Fruit fly (Drosophila melanogaster) whole organism, pupa: Measurements from ENCODE around the gene Frmd5.

ENCODE experiments used
- CG10348 ChIP-seq: fragments of 200-800 bp; sonication (Bioruptor generic); IDR thresholded peaks from 2 replicates; pipeline ENCODE4 v1.3.6; 2022; ENCODE audit warnings: missing biosample characterization, missing genetic modification characterization
- CG12605 ChIP-seq: fragments of 200-800 bp; sonication (Bioruptor generic); IDR thresholded peaks from 2 replicates; pipeline ENCODE4 v1.3.6; 2022; ENCODE audit warnings: missing biosample characterization, missing genetic modification characterization
- CG13204 ChIP-seq: fragments of 200-800 bp; sonication (Bioruptor generic); optimal IDR thresholded peaks from 2 replicates; lab custom pipeline; 2018; ENCODE audit warnings: missing biosample characterization, mild to moderate bottlenecking, missing genetic modification characterization, moderate library complexity
- CG14655 ChIP-seq: fragments of 200-800 bp; sonication (Bioruptor generic); optimal IDR thresholded peaks from 3 replicates; lab custom pipeline; 2017; ENCODE audit warnings: mild to moderate bottlenecking, missing biosample characterization, missing genetic modification reagents, missing genetic modification characterization
- CG15710 ChIP-seq: fragments of 200-800 bp; sonication (Bioruptor generic); optimal IDR thresholded peaks from 2 replicates; lab custom pipeline; 2018; ENCODE audit warnings: missing biosample characterization, mild to moderate bottlenecking, missing genetic modification characterization, moderate library complexity
- CG17806 ChIP-seq: fragments of 200-800 bp; sonication (Bioruptor generic); optimal IDR thresholded peaks from 2 replicates; lab custom pipeline; 2018; ENCODE audit warnings: missing biosample characterization, mild to moderate bottlenecking, missing genetic modification characterization, moderate library complexity
- CG32121 ChIP-seq: fragments of 200-800 bp; sonication (Bioruptor generic); IDR thresholded peaks from 2 replicates; pipeline ENCODE4 v1.3.6; 2022; ENCODE audit warnings: missing biosample characterization, missing genetic modification characterization
- CG34367 ChIP-seq: fragments of 200-800 bp; sonication (Bioruptor generic); optimal IDR thresholded peaks from 2 replicates; lab custom pipeline; 2018; ENCODE audit warnings: missing biosample characterization, mild to moderate bottlenecking, missing genetic modification characterization
- CG4496 ChIP-seq: fragments of 200-800 bp; sonication (Bioruptor generic); IDR thresholded peaks from 3 replicates; pipeline ENCODE4 v1.3.6; 2022; ENCODE audit warnings: missing biosample characterization, missing genetic modification characterization
- CG8159 ChIP-seq: fragments of 200-800 bp; sonication (Bioruptor generic); optimal IDR thresholded peaks from 3 replicates; lab custom pipeline; 2018; ENCODE audit warnings: missing biosample characterization, mild to moderate bottlenecking, missing genetic modification characterization, moderate library complexity
- CG8301 ChIP-seq: fragments of 200-800 bp; sonication (Bioruptor generic); optimal IDR thresholded peaks from 2 replicates; lab custom pipeline; 2018; ENCODE audit warnings: missing biosample characterization, mild to moderate bottlenecking, missing genetic modification characterization
- CG9948 ChIP-seq: fragments of 200-800 bp; sonication (Bioruptor generic); optimal IDR thresholded peaks from 2 replicates; lab custom pipeline; 2018; ENCODE audit warnings: missing biosample characterization, mild to moderate bottlenecking, missing genetic modification characterization, moderate library complexity
- D1 ChIP-seq: fragments of 200-800 bp; sonication (Bioruptor generic); optimal IDR thresholded peaks from 2 replicates; lab custom pipeline; 2018; ENCODE audit warnings: missing biosample characterization, mild to moderate bottlenecking, missing genetic modification characterization, moderate library complexity
- EcR ChIP-seq: fragments of 200-800 bp; sonication (Bioruptor generic); optimal IDR thresholded peaks from 3 replicates; lab custom pipeline; 2019; ENCODE audit warnings: missing biosample characterization, missing genetic modification characterization, mild to moderate bottlenecking, moderate library complexity, missing genetic modification reagents
- Ets98B ChIP-seq: fragments of 200-800 bp; sonication (Bioruptor generic); IDR thresholded peaks from 2 replicates; pipeline ENCODE4 v1.3.6; 2022; ENCODE audit warnings: missing biosample characterization, missing genetic modification characterization
- Pif1A ChIP-seq: fragments of 200-800 bp; sonication (Bioruptor generic); optimal IDR thresholded peaks from 3 replicates; lab custom pipeline; 2016; ENCODE audit warnings: missing biosample characterization, missing genetic modification characterization
- Pif1B ChIP-seq: fragments of 200-800 bp; sonication (Bioruptor generic); optimal IDR thresholded peaks from 3 replicates; lab custom pipeline; 2016; ENCODE audit warnings: missing biosample characterization, missing genetic modification characterization
- Snoo ChIP-seq: fragments of 200-800 bp; sonication (Bioruptor generic); optimal IDR thresholded peaks from 3 replicates; lab custom pipeline; 2017; ENCODE audit warnings: missing biosample characterization, mild to moderate bottlenecking, missing genetic modification characterization, inconsistent platforms
- fd96Ca ChIP-seq: fragments of 200-800 bp; sonication (Bioruptor generic); IDR thresholded peaks from 3 replicates; pipeline ENCODE4 v1.3.6; 2022; ENCODE audit warnings: missing biosample characterization, missing genetic modification characterization
- gl ChIP-seq: fragments of 200-800 bp; sonication (Bioruptor generic); optimal IDR thresholded peaks from 2 replicates; lab custom pipeline; 2018; ENCODE audit warnings: missing biosample characterization, mild to moderate bottlenecking, missing genetic modification characterization
- rn ChIP-seq: fragments of 200-800 bp; sonication (Bioruptor generic); IDR thresholded peaks from 2 replicates; pipeline ENCODE4 v1.3.6; 2022; ENCODE audit warnings: missing biosample characterization, missing genetic modification characterization

Gene Frmd5

DNA sequence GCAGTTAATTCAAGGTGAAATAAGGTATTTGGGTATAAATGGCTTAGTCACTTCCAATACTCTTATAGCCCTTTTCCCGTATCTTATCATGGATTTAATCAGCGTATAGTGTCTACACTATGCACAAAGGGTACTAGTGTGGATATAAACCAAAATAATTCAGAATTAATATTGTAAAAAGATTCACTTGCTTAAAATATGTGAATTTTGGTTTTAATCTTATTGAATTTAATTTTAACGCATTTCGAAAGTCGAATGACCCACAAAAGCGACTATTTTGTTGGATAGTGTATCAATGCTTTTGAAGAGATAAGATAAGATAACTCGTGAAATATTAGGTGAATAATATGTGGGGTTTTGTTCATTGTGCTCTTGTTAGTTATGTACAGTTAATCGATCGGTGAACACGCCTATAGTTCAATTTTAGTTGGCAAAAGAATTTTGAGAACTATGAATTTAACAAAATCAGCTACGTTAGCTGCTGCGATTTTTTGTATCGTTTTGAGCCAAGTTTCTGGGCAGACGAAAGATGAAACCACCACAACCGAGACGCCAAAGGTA, 37.7 kb downstream of the Frmd5 start, which contains the start of gene CG5096:
Gene CG5096 (plus strand): TSS at position 374 of the 561 bp plus-strand sequence.
- TF ChIP-seq CG14655 (GFP tag; lab: Kevin White, UChicago) (no peak), CG17806 (tag; lab: Kevin White, UChicago) (peak; percentile 60), CG9948 (tag; lab: Kevin White, UChicago) (peak; percentile 32), gl (tag; lab: Kevin White, UChicago) (no peak), CG34367 (tag; lab: Kevin White, UChicago) (peak; percentile 3), CG15710 (peak; percentile 53), rn (GFP tag; lab: Robert Waterston, UW) (no peak), CG32121 (GFP tag; lab: Robert Waterston, UW) (peak; percentile 41; the same call in 1 of the 2 replicates), Snoo (peak; percentile 54), CG4496 (GFP tag; lab: Robert Waterston, UW) (peak; percentile 72), Ets98B (peak; percentile 37)

DNA sequence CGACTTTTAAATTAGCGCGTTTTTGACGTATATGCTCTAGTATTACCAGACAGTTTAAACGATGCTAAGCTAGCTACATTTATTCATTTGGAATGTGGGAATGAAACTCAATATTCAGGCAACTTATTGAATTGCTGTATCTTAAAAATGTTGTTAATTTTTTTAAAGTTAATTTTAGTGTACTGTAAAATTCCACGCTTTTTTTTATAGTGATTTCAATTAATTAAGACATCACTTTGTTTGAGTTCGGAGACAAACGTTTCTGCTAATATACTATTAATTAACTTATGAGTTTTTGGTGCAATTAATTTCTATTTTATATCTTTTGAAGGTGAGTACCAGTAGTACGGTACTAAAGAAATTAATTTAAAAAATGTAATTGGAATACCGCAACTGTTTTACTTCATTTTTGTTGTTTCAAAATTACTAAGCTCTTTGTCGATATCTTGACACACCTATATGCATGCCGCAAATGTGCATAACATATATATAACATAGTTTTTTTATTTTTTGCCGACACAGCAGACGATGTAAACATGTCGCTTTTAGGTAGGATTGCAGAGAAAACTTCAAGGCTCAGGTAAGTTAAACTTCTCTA, 42.1 kb downstream of the Frmd5 start, which contains the start of the genes Cdk1 and mRpS7:
Gene Cdk1 (minus strand): TSS at position 55 of the 598 bp plus-strand sequence.
Gene mRpS7 (plus strand): TSS at position 455 of the 598 bp plus-strand sequence.
- TF ChIP-seq Pif1B (GFP tag; lab: Kevin White, UChicago) (no peak), CG10348 (GFP tag; lab: Robert Waterston, UW) (no peak), fd96Ca (GFP tag; lab: Robert Waterston, UW) (no peak), gl (tag; lab: Kevin White, UChicago) (no peak), CG8159 (tag; lab: Kevin White, UChicago) (peak; percentile 73), rn (GFP tag; lab: Robert Waterston, UW) (no peak), D1 (no peak), CG34367 (tag; lab: Kevin White, UChicago) (peak; percentile 43), CG12605 (GFP tag; lab: Robert Waterston, UW) (no peak; the same call in 1 of the 2 replicates), Pif1A (GFP tag; lab: Kevin White, UChicago) (peak; percentile 39), CG15710 (peak; percentile 61), CG14655 (GFP tag; lab: Kevin White, UChicago) (no peak), EcR (GFP tag; lab: Kevin White, UChicago) (no peak), CG9948 (tag; lab: Kevin White, UChicago) (peak; percentile 71), Snoo (peak; percentile 62), CG8301 (tag; lab: Kevin White, UChicago) (peak; percentile 55), CG13204 (no peak), CG32121 (GFP tag; lab: Robert Waterston, UW) (peak; percentile 45; the same call in 1 of the 2 replicates), CG4496 (GFP tag; lab: Robert Waterston, UW) (peak; percentile 70; the same call in 2 of the 3 replicates), Ets98B (peak; percentile 46), CG17806 (tag; lab: Kevin White, UChicago) (peak; percentile 66)

DNA sequence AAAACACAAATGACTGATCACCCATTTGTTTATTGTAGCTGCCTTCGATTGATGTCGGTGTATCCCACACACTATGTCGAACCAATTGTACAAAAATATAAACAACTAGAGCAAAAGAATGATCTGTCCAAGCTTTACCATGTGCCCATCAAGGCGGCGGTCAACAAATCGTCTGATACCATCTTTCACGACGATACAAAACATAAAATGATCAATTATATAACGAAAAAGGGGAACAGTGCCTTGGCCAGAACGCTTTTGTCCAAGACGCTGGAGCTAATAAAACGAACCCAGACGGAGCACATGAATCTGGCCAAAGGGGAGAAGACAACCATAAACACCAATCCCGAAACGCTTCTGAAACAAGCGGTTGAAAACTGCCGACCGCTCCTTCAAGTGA, 42.6 kb downstream of the Frmd5 start:
- TF ChIP-seq CG12605 (GFP tag; lab: Robert Waterston, UW) (no peak), rn (GFP tag; lab: Robert Waterston, UW) (no peak), gl (tag; lab: Kevin White, UChicago) (no peak), CG8301 (tag; lab: Kevin White, UChicago) (no peak), CG34367 (tag; lab: Kevin White, UChicago) (no peak), CG32121 (GFP tag; lab: Robert Waterston, UW) (no peak), CG4496 (GFP tag; lab: Robert Waterston, UW) (no peak), CG8159 (tag; lab: Kevin White, UChicago) (no peak), CG14655 (GFP tag; lab: Kevin White, UChicago) (no peak), EcR (GFP tag; lab: Kevin White, UChicago) (no peak), CG13204 (no peak), Pif1B (GFP tag; lab: Kevin White, UChicago) (no peak), Ets98B (no peak)

DNA sequence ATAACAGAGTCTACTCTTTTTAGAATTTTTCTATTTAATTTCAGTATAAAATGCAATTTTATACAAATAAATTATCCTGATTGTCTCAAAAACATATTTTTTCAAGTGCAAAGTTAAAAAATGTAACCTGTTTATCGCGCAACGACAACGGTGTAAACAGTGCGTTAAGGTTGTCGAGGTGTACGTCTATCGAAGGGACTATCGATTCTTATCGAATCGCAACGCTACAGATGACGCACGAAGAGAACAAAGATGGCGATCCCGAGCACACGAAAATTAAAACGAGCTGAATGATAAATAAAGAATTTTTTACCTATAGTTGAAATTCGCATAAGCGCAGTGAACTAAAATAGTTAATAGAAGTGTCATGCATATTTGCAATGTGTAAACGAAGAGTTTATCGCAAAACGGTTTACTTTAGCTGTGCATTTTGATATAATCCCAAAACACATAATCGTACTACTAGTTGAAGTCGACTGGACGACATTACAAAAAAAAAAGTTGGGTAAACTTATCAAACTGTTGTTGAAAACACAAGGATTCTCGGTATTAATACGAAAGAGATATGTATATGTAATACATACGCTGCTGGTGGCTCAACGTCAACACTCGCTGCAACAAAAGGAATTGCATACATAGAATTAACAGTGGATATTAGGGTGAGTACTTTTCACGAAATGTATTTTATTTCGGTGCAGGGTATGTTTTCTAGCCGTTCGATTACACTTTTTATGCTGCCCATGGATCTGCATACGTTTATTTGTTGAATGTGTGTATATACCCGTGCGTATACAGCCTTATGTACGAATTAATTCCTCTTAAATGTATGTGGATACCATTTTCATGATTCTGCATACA, 43.9 kb downstream of the Frmd5 start, which contains the start of gene da:
Gene da (plus strand): TSS at position 237 of the 858 bp plus-strand sequence.
- peak; percentile 31 for TF ChIP-seq CG8159 (tag; lab: Kevin White, UChicago)
- no peak for TF ChIP-seq CG10348 (GFP tag; lab: Robert Waterston, UW)
- TF ChIP-seq CG14655 (GFP tag; lab: Kevin White, UChicago): no peak
- TF ChIP-seq CG17806 (tag; lab: Kevin White, UChicago): peak; percentile 31
- TF ChIP-seq CG8301 (tag; lab: Kevin White, UChicago): peak; percentile 16
- peak; percentile 28 for TF ChIP-seq CG12605 (GFP tag; lab: Robert Waterston, UW)
- TF ChIP-seq rn (GFP tag; lab: Robert Waterston, UW): no peak
- TF ChIP-seq CG9948 (tag; lab: Kevin White, UChicago): peak; percentile 32
- no peak for TF ChIP-seq gl (tag; lab: Kevin White, UChicago)
- TF ChIP-seq Pif1B (GFP tag; lab: Kevin White, UChicago): no peak
- peak; percentile 41 for TF ChIP-seq Snoo
- peak; percentile 72 for TF ChIP-seq D1
- no peak for TF ChIP-seq CG13204
- TF ChIP-seq CG34367 (tag; lab: Kevin White, UChicago): peak; percentile 17
- TF ChIP-seq fd96Ca (GFP tag; lab: Robert Waterston, UW): no peak
- TF ChIP-seq CG4496 (GFP tag; lab: Robert Waterston, UW): peak; percentile 65; the same call in 2 of the 3 replicates
- peak; percentile 61; the same call in 1 of the 2 replicates for TF ChIP-seq CG32121 (GFP tag; lab: Robert Waterston, UW)
- peak; percentile 39 for TF ChIP-seq CG15710
- TF ChIP-seq EcR (GFP tag; lab: Kevin White, UChicago): no peak
- TF ChIP-seq Pif1A (GFP tag; lab: Kevin White, UChicago): peak; percentile 45
- peak; percentile 67 for TF ChIP-seq Ets98B
